Worm (Caenorhabditis elegans) whole organism, L1 larva: Measurements from ENCODE around the gene drd-50.
A peak's percentile ranks its signal among the peaks of the same experiment; 100 is the strongest.
"Not testable (repeated sequence)": the region's sequence is repeated elsewhere in the genome, so short reads cannot be mapped to it uniquely, and the experiment has no call there.

Source experiments
- Y116A8C.19 ChIP-seq: sonication (generic microtip); optimal IDR thresholded peaks from 2 replicates; lab custom pipeline; 2016; ENCODE audit warnings: missing compliant biosample characterization, missing genetic modification characterization, borderline replicate concordance
- aly-2 ChIP-seq: fragments of 150-350 bp; optimal IDR thresholded peaks from 2 replicates; lab custom pipeline; 2014; ENCODE audit warnings: missing biosample characterization, missing genetic modification characterization
- ama-1 ChIP-seq: fragments of 150-350 bp; optimal IDR thresholded peaks from 2 replicates; lab custom pipeline; 2014
- blmp-1 ChIP-seq: fragments of 150-350 bp; optimal IDR thresholded peaks from 2 replicates; lab custom pipeline; 2014; ENCODE audit warnings: missing biosample characterization, missing genetic modification characterization
- ceh-8 ChIP-seq: fragments of 200-800 bp; sonication (Bioruptor generic); optimal IDR thresholded peaks from 2 replicates; lab custom pipeline; 2018; ENCODE audit warnings: mild to moderate bottlenecking, missing genetic modification characterization, moderate library complexity, missing compliant biosample characterization
- ceh-82 ChIP-seq, 3 experiments: fragments of 150-350 bp in 1 of 3; sonication (generic microtip) in 2 of 3; optimal IDR thresholded peaks; 2 replicates each; lab custom pipeline; 2014 to 2017; ENCODE audit warnings: missing biosample characterization in 3 of 3, missing genetic modification characterization in 3 of 3
- ces-1 ChIP-seq: fragments of 150-350 bp; optimal IDR thresholded peaks from 2 replicates; lab custom pipeline; 2014; ENCODE audit warnings: missing biosample characterization, missing genetic modification reagents, missing genetic modification characterization
- dpl-1 ChIP-seq, 3 experiments: fragments of 150-350 bp in 2 of 3; sonication (generic microtip) in 1 of 3; optimal IDR thresholded peaks; 2 replicates each; lab custom pipeline; 2014 to 2017; ENCODE audit warnings: missing biosample characterization in 3 of 3, missing genetic modification characterization in 3 of 3, missing genetic modification reagents in 3 of 3
- efl-1 ChIP-seq, 4 experiments: fragments of 150-350 bp; optimal IDR thresholded peaks in 3 of 4; peaks in 1 of 4; 1 replicate in 1 of 4; 2 replicates in 3 of 4; lab custom pipeline; 2014; ENCODE audit warnings: missing biosample characterization in 2 of 4, missing genetic modification characterization in 2 of 4, missing genetic modification reagents in 2 of 4
- egl-27 ChIP-seq, 2 experiments: fragments of 150-350 bp in 1 of 2; sonication (generic microtip); optimal IDR thresholded peaks; 3 replicates each; lab custom pipeline; 2017 to 2018; ENCODE audit warnings: missing biosample characterization in 2 of 2, missing genetic modification characterization in 2 of 2, missing genetic modification reagents in 2 of 2
- elt-2 ChIP-seq: sonication (generic microtip); optimal IDR thresholded peaks from 2 replicates; lab custom pipeline; 2016; ENCODE audit warnings: missing genetic modification characterization, mild to moderate bottlenecking, inconsistent platforms, missing compliant biosample characterization, missing genetic modification reagents
- ets-5 ChIP-seq: fragments of 200-800 bp; sonication (Bioruptor generic); IDR thresholded peaks from 2 replicates; pipeline ENCODE4 v1.3.6; 2022; ENCODE audit warnings: missing genetic modification characterization, missing compliant biosample characterization
- fkh-10 ChIP-seq: sonication (generic microtip); optimal IDR thresholded peaks from 2 replicates; lab custom pipeline; 2017; ENCODE audit warnings: missing biosample characterization, missing genetic modification reagents, missing genetic modification characterization
- grh-1 ChIP-seq: fragments of 200-800 bp; sonication (Bioruptor generic); IDR thresholded peaks from 2 replicates; pipeline ENCODE4 v1.3.6; 2022; ENCODE audit warnings: missing genetic modification reagents, missing genetic modification characterization, missing compliant biosample characterization
- hlh-17 ChIP-seq: fragments of 200-800 bp; sonication (Bioruptor generic); optimal IDR thresholded peaks from 2 replicates; lab custom pipeline; 2018; ENCODE audit warnings: missing genetic modification characterization, mild to moderate bottlenecking, missing compliant biosample characterization, moderate library complexity, borderline replicate concordance
- hlh-4 ChIP-seq: sonication (generic microtip); optimal IDR thresholded peaks from 2 replicates; lab custom pipeline; 2016; ENCODE audit warnings: mild to moderate bottlenecking, missing genetic modification characterization, missing compliant biosample characterization
- hpl-2 ChIP-seq: fragments of 150-350 bp; optimal IDR thresholded peaks from 2 replicates; lab custom pipeline; 2014; ENCODE audit warnings: missing biosample characterization, missing genetic modification reagents, missing genetic modification characterization
- lin-15B ChIP-seq: fragments of 150-350 bp; sonication (generic microtip); optimal IDR thresholded peaks from 3 replicates; lab custom pipeline; 2014; ENCODE audit warnings: missing biosample characterization, missing genetic modification characterization
- lin-39 ChIP-seq: fragments of 150-350 bp; optimal IDR thresholded peaks from 2 replicates; lab custom pipeline; 2014; ENCODE audit warnings: missing biosample characterization, missing genetic modification reagents, missing genetic modification characterization
- mep-1 ChIP-seq: fragments of 150-350 bp; optimal IDR thresholded peaks from 2 replicates; lab custom pipeline; 2014; ENCODE audit warnings: missing biosample characterization, missing genetic modification characterization
- nhr-12 ChIP-seq: sonication (generic microtip); optimal IDR thresholded peaks from 2 replicates; lab custom pipeline; 2017; ENCODE audit warnings: missing biosample characterization, missing genetic modification characterization
- nhr-20 ChIP-seq: sonication (generic microtip); optimal IDR thresholded peaks from 2 replicates; lab custom pipeline; 2016; ENCODE audit warnings: mild to moderate bottlenecking, missing genetic modification characterization, missing compliant biosample characterization
- nhr-28 ChIP-seq: fragments of 150-350 bp; optimal IDR thresholded peaks from 2 replicates; lab custom pipeline; 2014; ENCODE audit warnings: missing biosample characterization, missing genetic modification characterization
- nhr-77 ChIP-seq: fragments of 150-350 bp; optimal IDR thresholded peaks from 2 replicates; lab custom pipeline; 2014; ENCODE audit warnings: missing biosample characterization, missing genetic modification characterization
- pag-3 ChIP-seq: sonication (generic microtip); optimal IDR thresholded peaks from 2 replicates; lab custom pipeline; 2017; ENCODE audit warnings: missing genetic modification characterization, mild to moderate bottlenecking, missing compliant biosample characterization, antibody characterized with exemption, borderline replicate concordance; ENCODE audit not compliant: insufficient read depth
- swsn-7 ChIP-seq: sonication (generic microtip); optimal IDR thresholded peaks from 2 replicates; lab custom pipeline; 2016; ENCODE audit warnings: missing genetic modification characterization, missing compliant biosample characterization
- tbx-2 ChIP-seq: sonication (generic microtip); optimal IDR thresholded peaks from 2 replicates; lab custom pipeline; 2016; ENCODE audit warnings: missing genetic modification characterization, missing compliant biosample characterization
- unc-62 ChIP-seq: fragments of 150-350 bp; optimal IDR thresholded peaks from 2 replicates; lab custom pipeline; 2014; ENCODE audit warnings: missing biosample characterization, missing genetic modification reagents, missing genetic modification characterization
- unc-86 ChIP-seq: sonication (generic microtip); optimal IDR thresholded peaks from 2 replicates; lab custom pipeline; 2016; ENCODE audit warnings: missing genetic modification characterization, missing compliant biosample characterization
- vab-15 ChIP-seq: sonication (generic microtip); optimal IDR thresholded peaks from 2 replicates; lab custom pipeline; 2017; ENCODE audit warnings: missing genotype, mild to moderate bottlenecking, missing genetic modification characterization, missing compliant biosample characterization
- zip-4 ChIP-seq: fragments of 200-800 bp; sonication (Bioruptor generic); optimal IDR thresholded peaks from 2 replicates; lab custom pipeline; 2018; ENCODE audit warnings: mild to moderate bottlenecking, missing genetic modification characterization, moderate library complexity, missing compliant biosample characterization

Gene drd-50

DNA sequence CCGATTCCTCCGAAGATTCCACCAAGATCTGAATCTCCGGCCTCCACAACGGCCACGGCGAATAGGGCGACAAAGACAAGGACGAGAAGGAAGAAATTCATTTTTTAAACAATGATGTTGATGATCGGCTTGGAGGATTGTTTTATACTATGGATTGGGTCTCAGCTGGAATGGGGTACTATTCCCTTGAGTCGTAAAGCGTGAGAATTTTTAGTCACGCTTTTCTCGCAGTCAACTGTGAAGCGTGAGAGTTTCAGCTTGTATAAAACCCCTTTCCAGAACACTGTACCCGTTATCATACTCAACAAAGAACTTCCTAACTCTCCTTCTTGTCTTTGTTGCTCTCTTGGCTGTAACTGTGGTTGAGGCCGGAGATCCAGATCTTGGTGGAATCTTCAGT is 3.0 kb upstream of the drd-50 start, which contains the start of gene F49F1.15:
Gene F49F1.15, minus strand, starts transcription at position 101 of the 400 bp plus-strand sequence.
- TF ChIP-seq fkh-10 (GFP tag; lab: Kevin White, UChicago) (no peak), vab-15 (tag; lab: Kevin White, UChicago) (no peak), grh-1 (GFP tag; lab: Robert Waterston, UW) (no peak), nhr-12 (no peak), nhr-28 (tag; lab: Kevin White, UChicago) (no peak), unc-86 (tag; lab: Kevin White, UChicago) (no peak), ceh-82 (tag; optimal IDR thresholded peaks at IDR 0.05; lab: Kevin White, UChicago) (no peak), pag-3 (tag; lab: Kevin White, UChicago) (no peak), dpl-1 (GFP tag; optimal IDR thresholded peaks at IDR 0.05; lab: Kevin White, UChicago) (no peak), swsn-7 (tag; lab: Kevin White, UChicago) (no peak), hpl-2 (GFP tag; lab: Kevin White, UChicago) (no peak), lin-39 (no peak), nhr-77 (no peak), hlh-4 (tag; lab: Kevin White, UChicago) (no peak)

DNA sequence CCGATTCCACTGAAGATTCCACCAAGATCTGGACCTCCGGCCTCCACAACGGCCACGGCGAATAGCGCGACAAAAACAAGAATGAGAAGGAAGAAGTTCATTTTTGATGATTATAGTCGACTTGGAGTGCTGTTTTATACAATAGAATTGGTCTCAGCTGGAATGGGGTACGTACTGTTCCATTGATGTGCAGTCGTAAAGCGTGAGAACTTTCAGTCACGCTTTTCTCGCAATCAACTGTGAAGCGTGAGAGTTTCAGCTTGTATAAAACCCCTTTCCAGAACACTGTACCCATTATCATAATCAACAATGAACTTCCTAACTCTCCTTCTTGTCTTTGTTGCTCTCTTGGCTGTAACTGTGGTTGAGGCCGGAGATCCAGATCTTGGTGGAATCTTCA is 1.9 kb upstream of the drd-50 start, which contains the start of the genes F49F1.4 and F49F1.2:
Gene F49F1.4, minus strand, starts transcription at position 101 of the 400 bp plus-strand sequence.
Gene F49F1.2, plus strand, starts transcription at position 310 of the 400 bp plus-strand sequence.
- TF ChIP-seq unc-62 (GFP tag; lab: Kevin White, UChicago), result no peak

DNA sequence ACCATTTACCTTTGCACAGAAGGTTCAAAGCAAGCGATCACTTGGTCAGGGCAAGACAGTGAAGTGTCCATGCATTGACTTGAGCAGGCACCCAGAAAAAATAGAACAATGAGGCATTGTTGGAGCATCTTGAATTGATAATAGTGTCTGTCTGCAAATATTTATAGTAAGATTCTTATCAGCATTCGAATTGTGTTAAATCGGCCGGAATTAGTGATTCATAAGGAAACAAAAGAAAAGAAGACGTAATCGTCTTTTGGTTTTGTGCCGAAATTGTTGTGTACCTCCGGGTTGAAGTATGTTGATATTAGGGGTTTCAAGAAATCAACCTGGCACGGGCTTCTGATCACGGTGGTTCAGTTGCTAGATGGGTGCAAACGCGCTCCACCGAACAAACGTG is 2.7 kb downstream of the drd-50 start, which contains the start of gene F49F1.5:
Gene F49F1.5, minus strand, starts transcription at position 153 of the 400 bp plus-strand sequence.
- peak; percentile 69 for TF ChIP-seq elt-2 (tag; lab: Kevin White, UChicago)
- TF ChIP-seq zip-4 (GFP tag; lab: Kevin White, UChicago), result no peak
- no peak for TF ChIP-seq vab-15 (tag; lab: Kevin White, UChicago)
- TF ChIP-seq ceh-8, result no peak
- TF ChIP-seq ces-1 (GFP tag; lab: Kevin White, UChicago), result no peak

DNA sequence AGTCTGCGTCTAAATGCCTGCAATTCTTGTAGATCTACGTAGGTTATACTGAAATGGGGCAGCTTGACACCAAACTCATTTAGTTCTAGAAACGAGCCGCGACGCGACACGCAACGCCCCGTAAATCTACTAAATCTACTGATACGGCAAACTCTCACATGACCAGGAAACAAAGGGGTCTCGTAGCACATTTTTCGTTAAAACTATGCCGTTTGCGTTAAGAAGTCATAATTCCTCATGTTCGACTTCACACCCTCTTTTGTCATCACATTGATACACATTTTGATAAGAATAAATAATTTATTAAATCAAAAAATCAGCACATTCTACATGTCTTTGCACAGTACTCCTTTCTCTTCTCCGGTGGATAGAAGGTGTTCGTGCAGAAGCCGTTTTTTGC is 3.5 kb downstream of the drd-50 start:
- TF ChIP-seq hlh-17 (GFP tag; lab: Kevin White, UChicago) (no peak), elt-2 (tag; lab: Kevin White, UChicago) (peak; percentile 79), lin-15B (tag; lab: Kevin White, UChicago) (no peak)

DNA sequence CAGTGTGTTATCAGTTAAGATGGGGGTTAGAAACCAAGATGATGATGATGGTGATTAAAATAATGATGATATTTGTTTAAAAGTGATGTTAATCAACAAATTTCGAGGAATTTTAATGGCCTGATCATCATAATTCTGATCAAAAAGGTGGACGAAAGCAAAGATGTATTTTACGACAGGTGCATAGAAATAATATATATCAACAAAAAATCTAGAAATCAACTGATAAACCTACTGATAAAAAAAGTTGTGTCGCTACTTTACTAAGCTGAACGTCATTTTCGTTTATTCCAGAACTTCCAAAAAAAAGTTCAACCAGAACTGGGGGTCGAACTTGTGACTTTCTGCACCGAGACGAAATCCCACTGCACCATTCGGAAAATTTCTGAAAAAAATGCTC is 5.6 kb downstream of the drd-50 start, which contains the start of gene mul-1:
Gene mul-1, minus strand, starts transcription at position 84 of the 400 bp plus-strand sequence.
- TF ChIP-seq hlh-17 (GFP tag; lab: Kevin White, UChicago), result no peak
- TF ChIP-seq ama-1 (lab: Kevin White, UChicago), result no peak
- no peak for TF ChIP-seq aly-2 (tag; lab: Kevin White, UChicago)
- peak; percentile 59 for TF ChIP-seq elt-2 (tag; lab: Kevin White, UChicago)
- no peak for TF ChIP-seq efl-1 (optimal IDR thresholded peaks at IDR 0.05; lab: Kevin White, UChicago)
- TF ChIP-seq efl-1 (GFP tag; optimal IDR thresholded peaks at IDR 0.05 in 1 of 2; lab: Kevin White, UChicago), result peak in 1 of 2 experiments; percentile 37

DNA sequence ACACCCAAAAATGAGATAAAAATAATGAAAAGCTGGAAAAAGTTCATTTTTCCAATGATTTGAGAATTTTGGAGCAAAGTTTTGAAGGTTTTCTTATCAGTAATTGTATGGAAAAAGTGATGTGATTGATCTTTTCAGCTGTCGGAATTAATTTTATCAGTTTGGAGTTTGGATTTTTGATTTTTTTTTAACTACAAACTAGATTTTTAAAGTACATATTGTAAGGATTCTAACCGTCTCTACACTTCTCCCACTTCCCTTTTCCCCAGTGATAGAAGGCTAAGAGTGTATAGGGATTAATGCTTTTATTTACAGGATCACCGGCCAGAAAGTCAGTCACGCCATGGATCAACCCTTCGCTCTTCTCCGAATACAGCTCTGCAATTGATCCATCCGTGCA is 8.1 kb downstream of the drd-50 start, which contains the start of gene F49F1.7:
Gene F49F1.7, minus strand, starts transcription at position 101 of the 400 bp plus-strand sequence.
- TF ChIP-seq blmp-1 (tag; lab: Kevin White, UChicago); ets-5 (GFP tag; lab: Robert Waterston, UW); fkh-10 (GFP tag; lab: Kevin White, UChicago): not testable (repeated sequence)

DNA sequence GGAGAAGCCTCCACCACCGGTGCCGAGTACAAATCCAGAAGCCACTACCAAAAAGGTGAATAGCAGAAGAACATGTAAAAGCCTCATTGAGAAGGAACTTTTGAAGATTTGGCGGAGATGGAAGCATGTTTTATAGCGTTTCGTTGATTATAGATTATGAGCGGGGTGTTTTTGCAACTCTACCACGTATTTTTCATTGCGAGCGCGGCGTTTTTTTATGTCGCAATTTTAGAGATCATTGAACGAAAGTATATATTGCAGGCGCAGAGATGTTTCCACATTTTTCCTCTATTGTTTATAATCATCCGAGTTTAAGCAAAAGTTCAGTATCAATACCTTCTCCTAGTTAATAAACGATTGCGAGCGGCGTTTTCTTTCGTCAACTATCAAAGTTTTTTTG is 18.2 kb downstream of the drd-50 start, which contains the start of gene F49F1.17:
Gene F49F1.17, minus strand, starts transcription at position 101 of the 400 bp plus-strand sequence.
- TF ChIP-seq Y116A8C.19 (tag; lab: Kevin White, UChicago) (no peak), pag-3 (tag; lab: Kevin White, UChicago) (no peak), unc-86 (tag; lab: Kevin White, UChicago) (no peak), mep-1 (tag; lab: Kevin White, UChicago) (no peak), tbx-2 (no peak), egl-27 (tag; optimal IDR thresholded peaks at IDR 0.05; lab: Kevin White, UChicago) (no peak), nhr-20 (no peak)
